Fruit fly (Drosophila melanogaster) whole organism, embryonic: Measurements from ENCODE around the gene CG31131.

ENCODE experiments used
- Abd-B ChIP-seq: fragments of 200-800 bp; sonication (Bioruptor generic); optimal IDR thresholded peaks from 2 replicates; lab custom pipeline; 2018; ENCODE audit warnings: missing biosample characterization, mild to moderate bottlenecking, missing genetic modification characterization, moderate library complexity
- Atf3 ChIP-seq: fragments of 200-800 bp; sonication (Bioruptor generic); optimal IDR thresholded peaks from 3 replicates; lab custom pipeline; 2016; ENCODE audit warnings: missing biosample characterization, missing genetic modification characterization
- Blimp-1 ChIP-seq: fragments of 200-800 bp; sonication (Bioruptor generic); optimal IDR thresholded peaks from 3 replicates; lab custom pipeline; 2018; ENCODE audit warnings: missing biosample characterization, missing genetic modification characterization, mild to moderate bottlenecking, moderate library complexity, missing genetic modification reagents
- C15 ChIP-seq: fragments of 200-800 bp; sonication (Bioruptor generic); IDR thresholded peaks from 3 replicates; pipeline ENCODE4 v1.3.6; 2022; ENCODE audit warnings: missing biosample characterization, missing genetic modification characterization
- CG12299 ChIP-seq: fragments of 200-800 bp; sonication (Bioruptor generic); optimal IDR thresholded peaks from 2 replicates; lab custom pipeline; 2018; ENCODE audit warnings: missing biosample characterization, mild to moderate bottlenecking, missing genetic modification characterization
- CG17912 ChIP-seq: fragments of 200-800 bp; sonication (Bioruptor generic); optimal IDR thresholded peaks from 2 replicates; lab custom pipeline; 2018; ENCODE audit warnings: missing biosample characterization, mild to moderate bottlenecking, missing genetic modification characterization
- CG2116 ChIP-seq: fragments of 200-800 bp; sonication (Bioruptor generic); optimal IDR thresholded peaks from 3 replicates; lab custom pipeline; 2018; ENCODE audit warnings: missing biosample characterization, mild to moderate bottlenecking, missing genetic modification characterization
- CG3407 ChIP-seq: fragments of 200-800 bp; sonication (Bioruptor generic); optimal IDR thresholded peaks from 2 replicates; lab custom pipeline; 2018; ENCODE audit warnings: missing biosample characterization, mild to moderate bottlenecking, missing genetic modification characterization
- CG4617 ChIP-seq: fragments of 200-800 bp; sonication (Bioruptor generic); optimal IDR thresholded peaks from 3 replicates; lab custom pipeline; 2016; ENCODE audit warnings: missing biosample characterization, missing genetic modification characterization, borderline replicate concordance
- CG4707 ChIP-seq: fragments of 200-800 bp; sonication (Bioruptor generic); optimal IDR thresholded peaks from 2 replicates; lab custom pipeline; 2018; ENCODE audit warnings: missing biosample characterization, mild to moderate bottlenecking, missing genetic modification characterization, moderate library complexity
- CG7556 ChIP-seq: fragments of 200-800 bp; sonication (Bioruptor generic); optimal IDR thresholded peaks from 2 replicates; lab custom pipeline; 2017; ENCODE audit warnings: missing biosample characterization, mild to moderate bottlenecking, missing genetic modification characterization
- CG7928 ChIP-seq: fragments of 200-800 bp; sonication (Bioruptor generic); optimal IDR thresholded peaks from 2 replicates; lab custom pipeline; 2017; ENCODE audit warnings: missing biosample characterization, mild to moderate bottlenecking, missing genetic modification characterization
- CG7987 ChIP-seq: fragments of 200-800 bp; sonication (Bioruptor generic); optimal IDR thresholded peaks from 2 replicates; lab custom pipeline; 2018; ENCODE audit warnings: missing biosample characterization, mild to moderate bottlenecking, missing genetic modification characterization, moderate library complexity
- CG8281 ChIP-seq: fragments of 200-800 bp; sonication (Bioruptor generic); optimal IDR thresholded peaks from 2 replicates; lab custom pipeline; 2018; ENCODE audit warnings: missing biosample characterization, mild to moderate bottlenecking, missing genetic modification characterization, moderate library complexity
- CG8388 ChIP-seq: fragments of 200-800 bp; sonication (Bioruptor generic); optimal IDR thresholded peaks from 2 replicates; lab custom pipeline; 2019; ENCODE audit warnings: missing biosample characterization, mild to moderate bottlenecking, missing genetic modification characterization, moderate library complexity
- CG9609 ChIP-seq: fragments of 200-800 bp; sonication (Bioruptor generic); optimal IDR thresholded peaks from 3 replicates; lab custom pipeline; 2016; ENCODE audit warnings: missing biosample characterization, missing genetic modification characterization
- D19B ChIP-seq: fragments of 200-800 bp; sonication (Bioruptor generic); optimal IDR thresholded peaks from 2 replicates; lab custom pipeline; 2017; ENCODE audit warnings: missing biosample characterization, mild to moderate bottlenecking, missing genetic modification characterization
- E2f1 ChIP-seq: fragments of 200-800 bp; sonication (Bioruptor generic); IDR thresholded peaks from 2 replicates; pipeline ENCODE4 v1.3.6; 2022; ENCODE audit warnings: missing biosample characterization, missing genetic modification characterization
- E2f2 ChIP-seq: fragments of 200-800 bp; sonication (Bioruptor generic); IDR thresholded peaks from 2 replicates; pipeline ENCODE4 v1.3.6; 2022; ENCODE audit warnings: missing biosample characterization, missing genetic modification characterization
- Fer3 ChIP-seq: fragments of 200-800 bp; sonication (Bioruptor generic); optimal IDR thresholded peaks from 2 replicates; lab custom pipeline; 2018; ENCODE audit warnings: missing biosample characterization, mild to moderate bottlenecking, missing genetic modification characterization, moderate library complexity
- Hmx ChIP-seq: fragments of 200-800 bp; sonication (Bioruptor generic); optimal IDR thresholded peaks from 2 replicates; lab custom pipeline; 2016; ENCODE audit warnings: missing biosample characterization, missing genetic modification characterization
- Lpt ChIP-seq: fragments of >200 bp; optimal IDR thresholded peaks from 2 replicates; lab custom pipeline; 2018; ENCODE audit warnings: missing biosample characterization, missing genetic modification characterization
- Mes4 ChIP-seq: fragments of 200-800 bp; sonication (Bioruptor generic); optimal IDR thresholded peaks from 2 replicates; lab custom pipeline; 2016; ENCODE audit warnings: missing biosample characterization, missing genetic modification characterization
- NC2β ChIP-seq: fragments of 200-800 bp; sonication (Bioruptor generic); optimal IDR thresholded peaks from 2 replicates; lab custom pipeline; 2016; ENCODE audit warnings: missing biosample characterization, missing genetic modification characterization
- Opbp ChIP-seq: fragments of 200-800 bp; sonication (Bioruptor generic); IDR thresholded peaks from 3 replicates; pipeline ENCODE4 v1.3.6; 2022; ENCODE audit warnings: missing biosample characterization, missing genetic modification characterization; ENCODE audit not compliant: partially characterized antibody
- Optix ChIP-seq: fragments of 200-800 bp; sonication (Bioruptor generic); IDR thresholded peaks from 3 replicates; pipeline ENCODE4 v1.3.6; 2022; ENCODE audit warnings: missing biosample characterization, missing genetic modification characterization
- PHDP ChIP-seq: fragments of 200-800 bp; sonication (Bioruptor generic); optimal IDR thresholded peaks from 3 replicates; lab custom pipeline; 2018; ENCODE audit warnings: missing biosample characterization, mild to moderate bottlenecking, missing genetic modification characterization, moderate library complexity
- Ravus ChIP-seq: fragments of 200-800 bp; sonication (Bioruptor generic); IDR thresholded peaks from 2 replicates; pipeline ENCODE4 v1.3.6; 2022; ENCODE audit warnings: missing biosample characterization, missing genetic modification characterization
- Sry-β ChIP-seq: fragments of 200-800 bp; sonication (Bioruptor generic); optimal IDR thresholded peaks from 2 replicates; lab custom pipeline; 2018; ENCODE audit warnings: missing biosample characterization, mild to moderate bottlenecking, missing genetic modification characterization, moderate library complexity
- aop ChIP-seq: fragments of 200-800 bp; sonication (Bioruptor generic); IDR thresholded peaks from 2 replicates; pipeline ENCODE4 v1.3.6; 2022; ENCODE audit warnings: missing biosample characterization, missing genetic modification characterization
- ase ChIP-seq: fragments of 200-800 bp; sonication (Bioruptor generic); IDR thresholded peaks from 3 replicates; pipeline ENCODE4 v1.3.6; 2022; ENCODE audit warnings: missing biosample characterization, missing genetic modification characterization
- cg ChIP-seq: fragments of 200-800 bp; sonication (Bioruptor generic); optimal IDR thresholded peaks from 3 replicates; lab custom pipeline; 2019; ENCODE audit warnings: missing biosample characterization, mild to moderate bottlenecking, missing genetic modification characterization, moderate library complexity
- chinmo ChIP-seq: fragments of 200-800 bp; sonication (Bioruptor generic); IDR thresholded peaks from 4 replicates; pipeline ENCODE4 v1.3.6; 2022; ENCODE audit warnings: missing biosample characterization, missing genetic modification characterization; ENCODE audit not compliant: partially characterized antibody
- dysf ChIP-seq: fragments of 200-800 bp; sonication (Bioruptor generic); IDR thresholded peaks from 3 replicates; pipeline ENCODE4 v1.3.6; 2022; ENCODE audit warnings: missing biosample characterization, missing genetic modification characterization
- esg ChIP-seq: fragments of 200-800 bp; sonication (Bioruptor generic); conservative IDR thresholded peaks from 2 replicates; pipeline ENCODE4 v1.3.6; 2022; ENCODE audit warnings: missing biosample characterization, missing genetic modification characterization
- ewg ChIP-seq: fragments of 200-800 bp; sonication (Bioruptor generic); optimal IDR thresholded peaks from 3 replicates; lab custom pipeline; 2017; ENCODE audit warnings: mild to moderate bottlenecking, missing biosample characterization, missing genetic modification reagents, missing genetic modification characterization
- ftz-f1 ChIP-seq: fragments of 200-800 bp; sonication (Bioruptor generic); optimal IDR thresholded peaks from 2 replicates; lab custom pipeline; 2016; ENCODE audit warnings: missing biosample characterization, missing genetic modification characterization
- kni ChIP-seq: fragments of 200-800 bp; sonication (Bioruptor generic); optimal IDR thresholded peaks from 3 replicates; lab custom pipeline; 2017; ENCODE audit warnings: mild to moderate bottlenecking, missing biosample characterization, missing genetic modification reagents, missing genetic modification characterization
- lab ChIP-seq: fragments of 200-800 bp; sonication (Bioruptor generic); optimal IDR thresholded peaks from 3 replicates; lab custom pipeline; 2017; ENCODE audit warnings: missing biosample characterization, missing genetic modification characterization, mild to moderate bottlenecking, moderate library complexity, missing genetic modification reagents
- lola ChIP-seq, 3 experiments: fragments of >200 bp in 2 of 3; fragments of 200-800 bp in 1 of 3; sonication (Bioruptor generic) in 1 of 3; optimal IDR thresholded peaks; 2 replicates each; lab custom pipeline; 2017 to 2019; ENCODE audit warnings: missing biosample characterization in 3 of 3, missing genetic modification characterization in 3 of 3, mild to moderate bottlenecking in 1 of 3, moderate library complexity in 1 of 3
- mam ChIP-seq: fragments of 200-800 bp; sonication (Bioruptor generic); optimal IDR thresholded peaks from 3 replicates; lab custom pipeline; 2016; ENCODE audit warnings: missing biosample characterization, missing genetic modification characterization
- nmo ChIP-seq: fragments of 200-800 bp; sonication (Bioruptor generic); optimal IDR thresholded peaks from 2 replicates; lab custom pipeline; 2018; ENCODE audit warnings: missing biosample characterization, mild to moderate bottlenecking, missing genetic modification characterization, moderate library complexity
- pan ChIP-seq, 4 experiments: fragments of >200 bp in 3 of 4; fragments of 200-800 bp in 1 of 4; sonication (Bioruptor generic) in 1 of 4; optimal IDR thresholded peaks in 3 of 4; IDR thresholded peaks in 1 of 4; 2 replicates each; pipeline versions ENCODE4 v1.3.6 to Lab custom; 2017 to 2022; ENCODE audit warnings: missing biosample characterization in 2 of 4, missing genetic modification characterization in 2 of 4, mixed read lengths in 1 of 4
- pho ChIP-seq: fragments of 200-800 bp; sonication (Bioruptor generic); optimal IDR thresholded peaks from 2 replicates; lab custom pipeline; 2016; ENCODE audit warnings: missing biosample characterization, missing genetic modification characterization
- pum ChIP-seq: fragments of 200-800 bp; sonication (Bioruptor generic); optimal IDR thresholded peaks from 2 replicates; lab custom pipeline; 2016; ENCODE audit warnings: missing biosample characterization, missing genetic modification characterization
- rib ChIP-seq: fragments of 200-800 bp; sonication (Bioruptor generic); IDR thresholded peaks from 2 replicates; pipeline ENCODE4 v1.3.6; 2022; ENCODE audit warnings: missing biosample characterization, missing genetic modification characterization
- run ChIP-seq: fragments of 200-800 bp; sonication (Bioruptor generic); optimal IDR thresholded peaks from 3 replicates; lab custom pipeline; 2018; ENCODE audit warnings: missing biosample characterization, mild to moderate bottlenecking, missing genetic modification characterization
- scrt ChIP-seq: fragments of 200-800 bp; sonication (Bioruptor generic); optimal IDR thresholded peaks from 2 replicates; lab custom pipeline; 2018; ENCODE audit warnings: missing biosample characterization, mild to moderate bottlenecking, missing genetic modification characterization, moderate library complexity
- trh ChIP-seq: fragments of 200-800 bp; sonication (Bioruptor generic); optimal IDR thresholded peaks from 2 replicates; lab custom pipeline; 2016; ENCODE audit warnings: missing biosample characterization, missing genetic modification characterization
- tup ChIP-seq: fragments of 200-800 bp; sonication (Bioruptor generic); optimal IDR thresholded peaks from 2 replicates; lab custom pipeline; 2016; ENCODE audit warnings: missing biosample characterization, mild to moderate bottlenecking, missing genetic modification characterization, moderate library complexity

The CG31131 gene

dm6 chr3R:27919385-27919789 is 43.6 kb downstream of the CG31131 start, which contains the start of gene Boh1 (continued):
- no peak for TF ChIP-seq CG4707
- no peak for TF ChIP-seq cg (GFP tag; lab: Kevin White, UChicago)
- TF ChIP-seq scrt, result peak; percentile 21
- peak; percentile 20 for TF ChIP-seq CG7556 (GFP tag; lab: Kevin White, UChicago)
- TF ChIP-seq nmo (GFP tag; lab: Kevin White, UChicago), result peak; percentile 32
- peak; percentile 28; the same call in 1 of the 2 replicates for TF ChIP-seq E2f2 (GFP tag; lab: Robert Waterston, UW)
- no peak for TF ChIP-seq mam (GFP tag; lab: Kevin White, UChicago)
- TF ChIP-seq Optix (GFP tag; lab: Robert Waterston, UW), result no peak
- no peak for TF ChIP-seq CG7987
- no peak for TF ChIP-seq trh (GFP tag; lab: Kevin White, UChicago)
- no peak for TF ChIP-seq aop (GFP tag; lab: Robert Waterston, UW)
- TF ChIP-seq Opbp (GFP tag; lab: Robert Waterston, UW), result no peak
- peak; percentile 13 for TF ChIP-seq Blimp-1 (GFP tag; lab: Kevin White, UChicago)
- TF ChIP-seq dysf (GFP tag; lab: Robert Waterston, UW), result no peak
- TF ChIP-seq lola (GFP tag; optimal IDR thresholded peaks at IDR 0.05; lab: Kevin White, UChicago), result peak in 1 of 3 experiments; percentile 23
- TF ChIP-seq CG7928 (GFP tag; lab: Kevin White, UChicago), result no peak
- TF ChIP-seq ewg (GFP tag; lab: Kevin White, UChicago), result no peak
- TF ChIP-seq PHDP (tag; lab: Kevin White, UChicago), result peak; percentile 52
- TF ChIP-seq pan (optimal IDR thresholded peaks at IDR 0.05; lab: Kevin White, UChicago), result no peak
- TF ChIP-seq pan (GFP tag; optimal IDR thresholded peaks at IDR 0.05 in 1 of 2, IDR thresholded peaks at IDR 0.05 in 1 of 2), result no peak
- TF ChIP-seq Ravus (GFP tag; lab: Robert Waterston, UW), result no peak
- TF ChIP-seq E2f1 (GFP tag; lab: Robert Waterston, UW), result no peak
- TF ChIP-seq esg, result no peak
- TF ChIP-seq pum, result no peak
- no peak for TF ChIP-seq tup (GFP tag; lab: Kevin White, UChicago)
- no peak for TF ChIP-seq pho (GFP tag; lab: Kevin White, UChicago)
- peak; percentile 10 for TF ChIP-seq CG3407 (GFP tag; lab: Kevin White, UChicago)
- TF ChIP-seq CG4617 (GFP tag; lab: Kevin White, UChicago), result no peak
- no peak for TF ChIP-seq kni (GFP tag; lab: Kevin White, UChicago)
- TF ChIP-seq Fer3 (tag; lab: Kevin White, UChicago), result peak; percentile 17
- no peak for TF ChIP-seq Atf3
- TF ChIP-seq CG2116 (GFP tag; lab: Kevin White, UChicago), result peak; percentile 67
- no peak for TF ChIP-seq ftz-f1 (GFP tag; lab: Kevin White, UChicago)
- peak; percentile 24 for TF ChIP-seq CG8388 (GFP tag; lab: Kevin White, UChicago)
- TF ChIP-seq Abd-B, result peak; percentile 29
- TF ChIP-seq CG17912, result no peak
- TF ChIP-seq Hmx (GFP tag; lab: Kevin White, UChicago), result no peak
- TF ChIP-seq Sry-β (GFP tag; lab: Kevin White, UChicago), result peak; percentile 94
- no peak for TF ChIP-seq CG8281 (tag; lab: Kevin White, UChicago)
- no peak for TF ChIP-seq C15
- peak; percentile 15 for TF ChIP-seq CG12299 (tag; lab: Kevin White, UChicago)
- TF ChIP-seq ase (GFP tag; lab: Robert Waterston, UW), result no peak
- no peak for TF ChIP-seq Lpt (GFP tag; lab: Kevin White, UChicago)
- TF ChIP-seq lab (GFP tag; lab: Kevin White, UChicago), result no peak
- TF ChIP-seq Mes4 (GFP tag; lab: Kevin White, UChicago), result no peak
- no peak for TF ChIP-seq D19B (GFP tag; lab: Kevin White, UChicago)
- no peak for TF ChIP-seq chinmo (GFP tag; lab: Robert Waterston, UW)
- no peak for TF ChIP-seq CG9609 (GFP tag; lab: Kevin White, UChicago)
- no peak for TF ChIP-seq rib (GFP tag; lab: Robert Waterston, UW)
- TF ChIP-seq run, result no peak
- TF ChIP-seq NC2β (GFP tag; lab: Kevin White, UChicago), result no peak
